Worm (Caenorhabditis elegans) whole organism, mixed stage, embryonic: Measurements from ENCODE around the gene K07E3.2.

Experiments
- M03D4.4 ChIP-seq: sonication (generic microtip); optimal IDR thresholded peaks from 2 replicates; lab custom pipeline; 2017; ENCODE audit warnings: mild to moderate bottlenecking, missing genetic modification characterization, missing compliant biosample characterization
- blmp-1 ChIP-seq: fragments of 150-350 bp; optimal IDR thresholded peaks from 2 replicates; lab custom pipeline; 2014; ENCODE audit warnings: missing biosample characterization, missing genetic modification characterization
- ceh-39 ChIP-seq: fragments of 150-350 bp; optimal IDR thresholded peaks from 2 replicates; lab custom pipeline; 2014; ENCODE audit warnings: missing biosample characterization, missing genetic modification characterization
- ceh-43 ChIP-seq: fragments of 200-800 bp; sonication (Bioruptor generic); optimal IDR thresholded peaks from 2 replicates; lab custom pipeline; 2018; ENCODE audit warnings: mild to moderate bottlenecking, missing genetic modification characterization, moderate library complexity, missing compliant biosample characterization
- ceh-83 ChIP-seq: fragments of 200-800 bp; sonication (Bioruptor generic); optimal IDR thresholded peaks from 2 replicates; lab custom pipeline; 2018; ENCODE audit warnings: mild to moderate bottlenecking, missing genetic modification characterization, missing compliant biosample characterization
- ces-1 ChIP-seq: fragments of 150-350 bp; optimal IDR thresholded peaks from 2 replicates; lab custom pipeline; 2014; ENCODE audit warnings: missing biosample characterization, missing genetic modification reagents, missing genetic modification characterization
- cnd-1 ChIP-seq: fragments of 200-800 bp; sonication (Bioruptor generic); optimal IDR thresholded peaks from 2 replicates; lab custom pipeline; 2018; ENCODE audit warnings: mild to moderate bottlenecking, missing genetic modification characterization, missing compliant biosample characterization
- drap-1 ChIP-seq: fragments of 200-800 bp; sonication (Bioruptor generic); optimal IDR thresholded peaks from 3 replicates; lab custom pipeline; 2018; ENCODE audit warnings: mild to moderate bottlenecking, missing genetic modification characterization, missing compliant biosample characterization
- elt-1 ChIP-seq: sonication (generic microtip); optimal IDR thresholded peaks from 2 replicates; lab custom pipeline; 2017; ENCODE audit warnings: missing genetic modification characterization, mild to moderate bottlenecking, missing compliant biosample characterization, antibody characterized with exemption, moderate library complexity, borderline replicate concordance; ENCODE audit not compliant: insufficient read depth
- elt-3 ChIP-seq: fragments of 150-350 bp; optimal IDR thresholded peaks from 2 replicates; lab custom pipeline; 2014; ENCODE audit warnings: missing biosample characterization, missing genetic modification characterization
- flh-1 ChIP-seq: fragments of 200-800 bp; sonication (Bioruptor generic); optimal IDR thresholded peaks from 2 replicates; lab custom pipeline; 2018; ENCODE audit warnings: mild to moderate bottlenecking, missing genetic modification characterization, moderate library complexity, missing compliant biosample characterization
- ham-2 ChIP-seq: fragments of 200-800 bp; sonication (Bioruptor generic); optimal IDR thresholded peaks from 2 replicates; lab custom pipeline; 2018; ENCODE audit warnings: mild to moderate bottlenecking, missing genetic modification characterization, missing compliant biosample characterization
- hlh-1 ChIP-seq: fragments of 150-350 bp; optimal IDR thresholded peaks from 2 replicates; lab custom pipeline; 2014; ENCODE audit warnings: missing biosample characterization, missing genetic modification reagents, missing genetic modification characterization
- lin-13 ChIP-seq: fragments of 150-350 bp; optimal IDR thresholded peaks from 2 replicates; lab custom pipeline; 2014; ENCODE audit warnings: missing biosample characterization, missing genetic modification characterization
- lin-32 ChIP-seq: fragments of 200-800 bp; sonication (Bioruptor generic); optimal IDR thresholded peaks from 2 replicates; lab custom pipeline; 2018; ENCODE audit warnings: mild to moderate bottlenecking, missing genetic modification characterization, missing compliant biosample characterization
- lsy-2 ChIP-seq: fragments of 150-350 bp; optimal IDR thresholded peaks from 2 replicates; lab custom pipeline; 2014; ENCODE audit warnings: missing biosample characterization, missing genetic modification characterization
- mab-5 ChIP-seq: fragments of 150-350 bp; optimal IDR thresholded peaks from 2 replicates; lab custom pipeline; 2014; ENCODE audit warnings: missing biosample characterization, missing genetic modification characterization
- mep-1 ChIP-seq: fragments of 150-350 bp; optimal IDR thresholded peaks from 2 replicates; lab custom pipeline; 2017; ENCODE audit warnings: missing biosample characterization, missing genetic modification reagents, missing genetic modification characterization, inconsistent platforms
- mls-2 ChIP-seq: sonication (generic microtip); optimal IDR thresholded peaks from 2 replicates; lab custom pipeline; 2016; ENCODE audit warnings: mild to moderate bottlenecking, missing genetic modification characterization, moderate library complexity, missing compliant biosample characterization
- nhr-12 ChIP-seq: fragments of 150-350 bp; optimal IDR thresholded peaks from 2 replicates; lab custom pipeline; 2014; ENCODE audit warnings: missing biosample characterization, missing genetic modification characterization
- nhr-2 ChIP-seq: fragments of 150-350 bp; optimal IDR thresholded peaks from 2 replicates; lab custom pipeline; 2014; ENCODE audit warnings: missing biosample characterization, missing genetic modification characterization
- nhr-237 ChIP-seq: fragments of 150-350 bp; optimal IDR thresholded peaks from 2 replicates; lab custom pipeline; 2014; ENCODE audit warnings: missing biosample characterization, missing genetic modification characterization
- nhr-76 ChIP-seq: sonication (generic microtip); optimal IDR thresholded peaks from 2 replicates; lab custom pipeline; 2017; ENCODE audit warnings: missing biosample characterization, missing genetic modification characterization
- pha-4 ChIP-seq: fragments of 150-350 bp; optimal IDR thresholded peaks from 2 replicates; lab custom pipeline; 2018; ENCODE audit warnings: missing biosample characterization, missing genetic modification reagents, missing genetic modification characterization
- sem-2 ChIP-seq: fragments of 200-800 bp; sonication (Bioruptor generic); optimal IDR thresholded peaks from 2 replicates; lab custom pipeline; 2018; ENCODE audit warnings: mild to moderate bottlenecking, missing genetic modification characterization, missing compliant biosample characterization
- sptf-1 ChIP-seq: sonication (generic microtip); optimal IDR thresholded peaks from 2 replicates; lab custom pipeline; 2017; ENCODE audit warnings: mild to moderate bottlenecking, missing genetic modification characterization, moderate library complexity, missing compliant biosample characterization
- tbx-8 ChIP-seq: fragments of 200-800 bp; sonication (Bioruptor generic); optimal IDR thresholded peaks from 2 replicates; lab custom pipeline; 2018; ENCODE audit warnings: mild to moderate bottlenecking, missing genetic modification characterization, moderate library complexity, missing compliant biosample characterization
- unc-120 ChIP-seq: sonication (generic microtip); optimal IDR thresholded peaks from 2 replicates; lab custom pipeline; 2017; ENCODE audit warnings: missing genetic modification characterization, missing compliant biosample characterization; ENCODE audit not compliant: poor library complexity, severe bottlenecking
- unc-39 ChIP-seq: fragments of 150-350 bp; optimal IDR thresholded peaks from 2 replicates; lab custom pipeline; 2014; ENCODE audit warnings: missing biosample characterization, missing genetic modification characterization
- unc-62 ChIP-seq: fragments of 150-350 bp; optimal IDR thresholded peaks from 2 replicates; lab custom pipeline; 2014; ENCODE audit warnings: missing biosample characterization, missing genetic modification reagents, missing genetic modification characterization
- zip-8 ChIP-seq: fragments of 150-350 bp; optimal IDR thresholded peaks from 2 replicates; lab custom pipeline; 2014; ENCODE audit warnings: missing biosample characterization, missing genetic modification characterization
- ztf-11 ChIP-seq: fragments of 150-350 bp; optimal IDR thresholded peaks from 2 replicates; lab custom pipeline; 2014; ENCODE audit warnings: missing biosample characterization, missing genetic modification characterization

K07E3.2 gene

DNA sequence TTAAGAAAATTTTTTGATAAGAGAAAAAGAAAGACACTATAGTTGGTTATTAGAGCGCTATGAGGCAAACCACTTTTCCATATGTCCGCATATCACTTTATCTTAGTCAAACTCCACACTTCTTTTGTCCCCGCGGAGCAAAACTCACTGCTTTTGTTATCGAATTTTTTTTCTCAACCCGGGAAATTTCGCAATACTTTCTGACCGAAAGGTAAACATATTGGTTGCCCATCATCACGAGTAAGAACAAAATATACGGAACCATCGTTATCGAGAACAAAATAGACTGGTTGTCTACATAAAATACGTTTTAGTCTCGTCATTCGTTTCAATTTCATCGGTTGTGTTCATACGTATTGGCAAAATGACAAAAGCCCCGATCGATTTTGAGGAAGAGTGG lies 34.8 kb upstream of the K07E3.2 start, which contains the start of gene C18A11.1:
TSS of gene C18A11.1 (plus strand) at position 36 of the 400 bp plus-strand sequence.
- no peak for TF ChIP-seq ceh-39 (tag; lab: Kevin White, UChicago)
- no peak for TF ChIP-seq nhr-237
- TF ChIP-seq lin-13 (tag; lab: Kevin White, UChicago) = no peak

DNA sequence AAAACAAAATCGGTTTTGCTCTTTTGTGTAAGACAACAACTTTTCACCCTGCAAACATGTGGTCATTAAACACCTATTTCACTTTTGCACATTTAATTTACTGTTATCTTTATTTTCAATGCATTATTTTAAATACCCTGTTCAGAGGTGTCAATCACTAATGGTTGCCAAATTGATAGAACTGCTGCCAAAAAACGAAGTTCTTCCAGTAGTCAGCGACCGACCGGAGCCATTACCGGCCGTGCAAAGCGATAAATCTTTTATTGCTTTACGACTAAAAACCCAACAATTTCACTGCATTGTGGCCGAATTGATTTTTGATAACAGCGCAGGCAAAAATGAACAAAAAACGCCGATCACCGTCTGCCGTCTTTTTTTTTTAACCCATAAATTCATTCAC lies 29.6 kb upstream of the K07E3.2 start:
- no peak for TF ChIP-seq hlh-1 (tag; lab: Kevin White, UChicago)
- TF ChIP-seq lsy-2 (tag; lab: Kevin White, UChicago) = no peak
- no peak for TF ChIP-seq unc-39 (tag; lab: Kevin White, UChicago)
- TF ChIP-seq nhr-2 (tag; lab: Kevin White, UChicago) = no peak
- TF ChIP-seq ceh-39 (tag; lab: Kevin White, UChicago) = no peak
- TF ChIP-seq mep-1 = no peak
- no peak for TF ChIP-seq M03D4.4 (tag; lab: Kevin White, UChicago)
- no peak for TF ChIP-seq nhr-76 (tag; lab: Kevin White, UChicago)
- no peak for TF ChIP-seq ztf-11
- no peak for TF ChIP-seq nhr-12 (tag; lab: Kevin White, UChicago)
- TF ChIP-seq flh-1 (GFP tag; lab: Kevin White, UChicago) = no peak
- no peak for TF ChIP-seq ces-1 (GFP tag; lab: Kevin White, UChicago)
- TF ChIP-seq elt-3 (tag; lab: Kevin White, UChicago) = no peak
- no peak for TF ChIP-seq sptf-1 (tag; lab: Kevin White, UChicago)
- no peak for TF ChIP-seq ceh-83 (GFP tag; lab: Kevin White, UChicago)
- no peak for TF ChIP-seq mls-2 (tag; lab: Kevin White, UChicago)
- TF ChIP-seq ceh-43 (GFP tag; lab: Kevin White, UChicago) = no peak
- no peak for TF ChIP-seq zip-8 (tag; lab: Kevin White, UChicago)
- no peak for TF ChIP-seq tbx-8 (GFP tag; lab: Kevin White, UChicago)
- TF ChIP-seq mab-5 (tag; lab: Kevin White, UChicago) = no peak

- TF ChIP-seq ceh-83 (GFP tag; lab: Kevin White, UChicago) (no peak), ceh-39 (tag; lab: Kevin White, UChicago) (no peak), M03D4.4 (tag; lab: Kevin White, UChicago) (no peak), nhr-237 (no peak), unc-62 (GFP tag; lab: Kevin White, UChicago) (no peak), lin-32 (GFP tag; lab: Kevin White, UChicago) (no peak), unc-120 (no peak), ham-2 (GFP tag; lab: Kevin White, UChicago) (no peak), zip-8 (tag; lab: Kevin White, UChicago) (no peak), nhr-2 (tag; lab: Kevin White, UChicago) (no peak), lsy-2 (tag; lab: Kevin White, UChicago) (no peak), nhr-76 (tag; lab: Kevin White, UChicago) (no peak), drap-1 (GFP tag; lab: Kevin White, UChicago) (no peak), lin-13 (tag; lab: Kevin White, UChicago) (no peak), tbx-8 (GFP tag; lab: Kevin White, UChicago) (no peak)
Measured at ce11 chrX:8077748-8078147, 26.4 kb upstream of the K07E3.2 start, which contains the start of gene C46F2.1. C46F2.1 (plus strand) TSS chrX:8078048.

ce11 chrX:8078374-8078773 lies 25.7 kb upstream of the K07E3.2 start:
- TF ChIP-seq unc-62 (GFP tag; lab: Kevin White, UChicago) = no peak
- TF ChIP-seq elt-1 = no peak
- no peak for TF ChIP-seq lin-13 (tag; lab: Kevin White, UChicago)
- TF ChIP-seq blmp-1 (tag; lab: Kevin White, UChicago) = no peak
- TF ChIP-seq ces-1 (GFP tag; lab: Kevin White, UChicago) = no peak
- TF ChIP-seq mab-5 (tag; lab: Kevin White, UChicago) = no peak
- no peak for TF ChIP-seq sem-2 (GFP tag; lab: Kevin White, UChicago)
- no peak for TF ChIP-seq cnd-1 (tag; lab: Kevin White, UChicago)
- TF ChIP-seq M03D4.4 (tag; lab: Kevin White, UChicago) = no peak
- no peak for TF ChIP-seq unc-39 (tag; lab: Kevin White, UChicago)
- TF ChIP-seq pha-4 (tag; lab: Kevin White, UChicago) = no peak
- TF ChIP-seq hlh-1 (tag; lab: Kevin White, UChicago) = no peak
- TF ChIP-seq nhr-2 (tag; lab: Kevin White, UChicago) = no peak
- no peak for TF ChIP-seq flh-1 (GFP tag; lab: Kevin White, UChicago)
